Fruit fly (Drosophila melanogaster) whole organism, adult: ENCODE results near the gene CG13085.

Experiments
- Mnt ChIP-seq: fragments of 200-800 bp; sonication (Bioruptor generic); optimal IDR thresholded peaks from 2 replicates; lab custom pipeline; 2016; ENCODE audit warnings: missing biosample characterization, mild to moderate bottlenecking, missing genetic modification characterization
- cic ChIP-seq: fragments of 200-800 bp; sonication (Bioruptor generic); optimal IDR thresholded peaks from 2 replicates; lab custom pipeline; 2017; ENCODE audit warnings: missing biosample characterization, mild to moderate bottlenecking, missing genetic modification characterization, moderate library complexity
- tj ChIP-seq: fragments of 200-800 bp; sonication (Bioruptor generic); optimal IDR thresholded peaks from 3 replicates; lab custom pipeline; 2017; ENCODE audit warnings: missing biosample characterization, mild to moderate bottlenecking, missing genetic modification characterization, moderate library complexity

DNA sequence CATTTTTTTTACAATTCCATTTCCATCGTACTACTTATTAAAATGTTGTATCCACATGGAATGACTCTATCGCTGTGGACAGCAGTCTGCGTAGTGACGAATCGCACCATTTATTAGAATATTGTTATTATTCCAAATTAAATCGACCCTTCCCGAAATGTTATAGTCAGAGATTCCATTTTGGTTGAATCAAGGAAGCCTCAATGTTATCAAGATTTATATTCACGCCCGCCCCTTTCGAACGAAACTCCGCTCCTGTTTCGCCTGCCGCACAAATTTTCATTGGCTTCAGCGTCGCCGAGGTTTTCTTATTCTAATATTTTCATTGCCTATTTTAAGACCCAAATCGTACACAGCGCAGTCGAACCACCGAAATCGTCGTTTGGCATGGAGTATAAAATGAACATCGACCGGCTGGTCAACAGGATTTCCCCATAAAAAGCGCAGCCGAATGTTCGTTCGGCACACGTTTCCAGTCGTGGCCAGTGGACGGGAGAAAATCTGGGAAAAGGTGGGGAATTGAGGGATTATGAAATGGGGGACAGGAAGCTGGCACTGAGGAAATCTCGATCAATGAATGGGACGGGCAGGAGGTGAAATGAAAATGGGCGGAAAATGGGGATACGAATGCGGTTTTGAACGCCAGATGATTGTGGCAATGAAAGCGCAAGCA is 18.0 kb upstream of the CG13085 start:
- no peak for TF ChIP-seq Mnt
- TF ChIP-seq tj (GFP tag; lab: Kevin White, UChicago) = no peak
- no peak for TF ChIP-seq cic (GFP tag; lab: Kevin White, UChicago)
